Fruit fly (Drosophila melanogaster) whole organism, prepupa: ENCODE measurements around the gene ey.

Experiments used
- Blimp-1 ChIP-seq: fragments of 200-800 bp; sonication (Bioruptor generic); optimal IDR thresholded peaks from 3 replicates; lab custom pipeline; 2017; ENCODE audit warnings: missing biosample characterization, missing genetic modification characterization, mild to moderate bottlenecking, moderate library complexity, missing genetic modification reagents
- CG10631 ChIP-seq: fragments of 200-800 bp; sonication (Bioruptor generic); optimal IDR thresholded peaks from 2 replicates; lab custom pipeline; 2016; ENCODE audit warnings: missing biosample characterization, missing genetic modification characterization
- CG11294 ChIP-seq: fragments of 200-800 bp; sonication (Bioruptor generic); IDR thresholded peaks from 2 replicates; pipeline ENCODE4 v1.3.6; 2022; ENCODE audit warnings: missing biosample characterization, missing genetic modification characterization
- CG11902 ChIP-seq: fragments of 200-800 bp; sonication (Bioruptor generic); optimal IDR thresholded peaks from 3 replicates; lab custom pipeline; 2016; ENCODE audit warnings: missing biosample characterization, missing genetic modification characterization
- CG15336 ChIP-seq: fragments of 200-800 bp; sonication (Bioruptor generic); IDR thresholded peaks from 2 replicates; pipeline ENCODE4 v1.3.6; 2022; ENCODE audit warnings: missing biosample characterization, missing genetic modification characterization
- CG16779 ChIP-seq: fragments of 200-800 bp; sonication (Bioruptor generic); optimal IDR thresholded peaks from 3 replicates; lab custom pipeline; 2017; ENCODE audit warnings: missing biosample characterization, mild to moderate bottlenecking, missing genetic modification characterization
- CG3032 ChIP-seq: fragments of 200-800 bp; optimal IDR thresholded peaks from 2 replicates; lab custom pipeline; 2019; ENCODE audit warnings: missing biosample characterization, mild to moderate bottlenecking, missing genetic modification characterization, moderate library complexity
- CG31627 ChIP-seq: fragments of 200-800 bp; sonication (Bioruptor generic); optimal IDR thresholded peaks from 3 replicates; lab custom pipeline; 2016; ENCODE audit warnings: missing biosample characterization, missing genetic modification characterization
- CG34406 ChIP-seq: fragments of 200-800 bp; sonication (Bioruptor generic); optimal IDR thresholded peaks from 3 replicates; lab custom pipeline; 2016; ENCODE audit warnings: missing biosample characterization, missing genetic modification characterization
- CG3919 ChIP-seq: fragments of 200-800 bp; sonication (Bioruptor generic); optimal IDR thresholded peaks from 3 replicates; lab custom pipeline; 2016; ENCODE audit warnings: missing biosample characterization, missing genetic modification characterization
- CG6163 ChIP-seq: fragments of 200-800 bp; sonication (Bioruptor generic); IDR thresholded peaks from 3 replicates; pipeline ENCODE4 v1.3.6; 2022; ENCODE audit warnings: missing biosample characterization, missing genetic modification characterization
- CG6276 ChIP-seq: fragments of 200-800 bp; sonication (Bioruptor generic); optimal IDR thresholded peaks from 2 replicates; lab custom pipeline; 2017; ENCODE audit warnings: missing biosample characterization, mild to moderate bottlenecking, missing genetic modification characterization
- CG6808 ChIP-seq: fragments of 200-800 bp; sonication (Bioruptor generic); optimal IDR thresholded peaks from 3 replicates; lab custom pipeline; 2017; ENCODE audit warnings: missing biosample characterization, missing genetic modification characterization, mild to moderate bottlenecking, moderate library complexity, missing genetic modification reagents
- CG6854 ChIP-seq: fragments of 200-800 bp; sonication (Bioruptor generic); optimal IDR thresholded peaks from 2 replicates; lab custom pipeline; 2017; ENCODE audit warnings: missing biosample characterization, mild to moderate bottlenecking, missing genetic modification characterization
- CG7368 ChIP-seq: fragments of 200-800 bp; sonication (Bioruptor generic); optimal IDR thresholded peaks from 3 replicates; lab custom pipeline; 2016; ENCODE audit warnings: missing biosample characterization, missing genetic modification characterization
- CG8319 ChIP-seq: fragments of 200-800 bp; sonication (Bioruptor generic); optimal IDR thresholded peaks from 3 replicates; lab custom pipeline; 2016; ENCODE audit warnings: missing biosample characterization, missing genetic modification characterization
- CG8632 ChIP-seq: fragments of 200-800 bp; sonication (Bioruptor generic); optimal IDR thresholded peaks from 3 replicates; lab custom pipeline; 2016; ENCODE audit warnings: missing biosample characterization, missing genetic modification characterization
- CG9139 ChIP-seq: fragments of 200-800 bp; sonication (Bioruptor generic); optimal IDR thresholded peaks from 3 replicates; lab custom pipeline; 2017; ENCODE audit warnings: missing biosample characterization, mild to moderate bottlenecking, missing genetic modification characterization
- Eip75B ChIP-seq: fragments of 200-800 bp; sonication (Bioruptor generic); optimal IDR thresholded peaks from 3 replicates; lab custom pipeline; 2016; ENCODE audit warnings: missing biosample characterization, missing genetic modification characterization
- Eip78C ChIP-seq: fragments of 200-800 bp; sonication (Bioruptor generic); peaks from one replicate; lab custom pipeline; 2016; ENCODE audit warnings: missing biosample characterization, missing genetic modification characterization
- Eip93F ChIP-seq: fragments of 200-800 bp; sonication (Bioruptor generic); optimal IDR thresholded peaks from 2 replicates; lab custom pipeline; 2016; ENCODE audit warnings: missing biosample characterization, mild to moderate bottlenecking, missing genetic modification characterization
- Ets21C ChIP-seq: fragments of 200-800 bp; sonication (Bioruptor generic); optimal IDR thresholded peaks from 3 replicates; lab custom pipeline; 2016; ENCODE audit warnings: missing biosample characterization, missing genetic modification characterization
- Ets96B ChIP-seq: fragments of 200-800 bp; optimal IDR thresholded peaks from 2 replicates; lab custom pipeline; 2019; ENCODE audit warnings: missing biosample characterization, mild to moderate bottlenecking, missing genetic modification characterization, moderate library complexity
- Gug ChIP-seq: fragments of 200-800 bp; sonication (Bioruptor generic); IDR thresholded peaks from 2 replicates; pipeline ENCODE4 v1.3.6; 2022; ENCODE audit warnings: missing biosample characterization, missing genetic modification characterization
- Hr39 ChIP-seq: fragments of 200-800 bp; sonication (Bioruptor generic); optimal IDR thresholded peaks from 2 replicates; lab custom pipeline; 2016; ENCODE audit warnings: missing biosample characterization, missing genetic modification characterization
- Hr4 ChIP-seq: fragments of 200-800 bp; sonication (Bioruptor generic); optimal IDR thresholded peaks from 3 replicates; lab custom pipeline; 2016; ENCODE audit warnings: missing biosample characterization, missing genetic modification characterization
- Lpt ChIP-seq: fragments of 200-800 bp; sonication (Bioruptor generic); optimal IDR thresholded peaks from 3 replicates; lab custom pipeline; 2016; ENCODE audit warnings: missing biosample characterization, missing genetic modification characterization
- Met ChIP-seq: fragments of 200-800 bp; sonication (Bioruptor generic); optimal IDR thresholded peaks from 3 replicates; lab custom pipeline; 2016; ENCODE audit warnings: missing biosample characterization, missing genetic modification characterization
- OdsH ChIP-seq: fragments of 200-800 bp; sonication (Bioruptor generic); optimal IDR thresholded peaks from 3 replicates; lab custom pipeline; 2016; ENCODE audit warnings: missing biosample characterization, missing genetic modification characterization
- Smox ChIP-seq: fragments of 200-800 bp; sonication (Bioruptor generic); optimal IDR thresholded peaks from 3 replicates; lab custom pipeline; 2016; ENCODE audit warnings: missing biosample characterization, missing genetic modification characterization
- Sox102F ChIP-seq: fragments of 200-800 bp; sonication (Bioruptor generic); optimal IDR thresholded peaks from 2 replicates; lab custom pipeline; 2016; ENCODE audit warnings: missing biosample characterization, mild to moderate bottlenecking, missing genetic modification characterization
- Sox14 ChIP-seq: fragments of 200-800 bp; sonication (Bioruptor generic); optimal IDR thresholded peaks from 3 replicates; lab custom pipeline; 2016; ENCODE audit warnings: missing biosample characterization, missing genetic modification characterization
- Sox15 ChIP-seq: fragments of 200-800 bp; sonication (Bioruptor generic); optimal IDR thresholded peaks from 3 replicates; lab custom pipeline; 2016; ENCODE audit warnings: missing biosample characterization, missing genetic modification characterization
- acj6 ChIP-seq: fragments of 200-800 bp; sonication (Bioruptor generic); optimal IDR thresholded peaks from 3 replicates; lab custom pipeline; 2016; ENCODE audit warnings: missing biosample characterization, missing genetic modification characterization
- cyc ChIP-seq: fragments of 200-800 bp; sonication (Bioruptor generic); optimal IDR thresholded peaks from 3 replicates; lab custom pipeline; 2016; ENCODE audit warnings: missing biosample characterization, missing genetic modification characterization
- dac ChIP-seq: fragments of 200-800 bp; sonication (Bioruptor generic); optimal IDR thresholded peaks from 2 replicates; lab custom pipeline; 2017; ENCODE audit warnings: missing biosample characterization, mild to moderate bottlenecking, missing genetic modification characterization
- eg ChIP-seq: fragments of 200-800 bp; sonication (Bioruptor generic); IDR thresholded peaks from 3 replicates; pipeline ENCODE4 v1.3.6; 2022; ENCODE audit warnings: missing biosample characterization, missing genetic modification characterization
- esn ChIP-seq: fragments of 200-800 bp; sonication (Bioruptor generic); optimal IDR thresholded peaks from 2 replicates; lab custom pipeline; 2016; ENCODE audit warnings: missing biosample characterization, mild to moderate bottlenecking, missing genetic modification characterization, moderate library complexity
- fd59A ChIP-seq: fragments of 200-800 bp; sonication (Bioruptor generic); optimal IDR thresholded peaks from 2 replicates; lab custom pipeline; 2017; ENCODE audit warnings: missing biosample characterization, mild to moderate bottlenecking, missing genetic modification characterization, missing genetic modification reagents
- fd85E ChIP-seq: fragments of 200-800 bp; sonication (Bioruptor generic); optimal IDR thresholded peaks from 3 replicates; lab custom pipeline; 2016; ENCODE audit warnings: missing biosample characterization, missing genetic modification characterization
- lz ChIP-seq: fragments of 200-800 bp; sonication (Bioruptor generic); optimal IDR thresholded peaks from 3 replicates; lab custom pipeline; 2016; ENCODE audit warnings: missing biosample characterization, missing genetic modification characterization
- pdm3 ChIP-seq: fragments of 200-800 bp; sonication (Bioruptor generic); optimal IDR thresholded peaks from 3 replicates; lab custom pipeline; 2016; ENCODE audit warnings: missing biosample characterization, missing genetic modification characterization
- spab ChIP-seq: fragments of 200-800 bp; sonication (Bioruptor generic); optimal IDR thresholded peaks from 2 replicates; lab custom pipeline; 2017; ENCODE audit warnings: missing biosample characterization, mild to moderate bottlenecking, missing genetic modification characterization, missing genetic modification reagents
- topi ChIP-seq: fragments of 200-800 bp; sonication (Bioruptor generic); optimal IDR thresholded peaks from 3 replicates; lab custom pipeline; 2016; ENCODE audit warnings: missing biosample characterization, missing genetic modification characterization
- vri ChIP-seq: fragments of 200-800 bp; sonication (Bioruptor generic); optimal IDR thresholded peaks from 3 replicates; lab custom pipeline; 2016; ENCODE audit warnings: missing biosample characterization, mild to moderate bottlenecking, missing genetic modification characterization

The ey gene

DNA sequence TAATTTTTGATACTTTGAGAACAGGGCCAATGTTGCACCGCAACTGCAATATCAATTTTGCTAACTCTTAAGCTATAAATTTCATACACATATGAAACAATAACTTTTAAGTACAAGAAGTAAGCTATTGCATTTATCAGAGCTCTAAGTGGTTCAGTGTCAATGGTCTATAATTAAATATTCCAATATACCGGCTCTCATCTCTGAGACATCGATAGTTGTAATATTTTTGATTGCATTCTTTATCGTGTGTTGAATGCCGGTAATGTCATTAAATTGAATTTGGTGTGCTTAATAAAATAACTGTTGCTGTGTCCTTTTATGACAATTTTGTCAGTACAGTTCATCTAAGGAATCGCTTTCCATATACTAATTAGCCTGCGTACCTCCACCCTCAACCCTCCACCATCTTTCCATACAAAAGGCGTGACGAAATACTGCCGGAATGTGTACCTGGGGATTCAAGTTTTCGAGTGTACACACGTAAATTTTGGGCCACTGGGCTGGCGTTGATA, 26.5 kb upstream of the ey start, which contains the start of gene CG11360 (continued):
- TF ChIP-seq CG6808 (GFP tag; lab: Kevin White, UChicago) (no peak), CG11902 (GFP tag; lab: Kevin White, UChicago) (no peak), Eip75B (GFP tag; lab: Kevin White, UChicago) (no peak), CG8319 (GFP tag; lab: Kevin White, UChicago) (no peak), vri (GFP tag; lab: Kevin White, UChicago) (no peak), Ets21C (no peak), Sox15 (GFP tag; lab: Kevin White, UChicago) (no peak), CG6163 (GFP tag; lab: Robert Waterston, UW) (no peak)

DNA sequence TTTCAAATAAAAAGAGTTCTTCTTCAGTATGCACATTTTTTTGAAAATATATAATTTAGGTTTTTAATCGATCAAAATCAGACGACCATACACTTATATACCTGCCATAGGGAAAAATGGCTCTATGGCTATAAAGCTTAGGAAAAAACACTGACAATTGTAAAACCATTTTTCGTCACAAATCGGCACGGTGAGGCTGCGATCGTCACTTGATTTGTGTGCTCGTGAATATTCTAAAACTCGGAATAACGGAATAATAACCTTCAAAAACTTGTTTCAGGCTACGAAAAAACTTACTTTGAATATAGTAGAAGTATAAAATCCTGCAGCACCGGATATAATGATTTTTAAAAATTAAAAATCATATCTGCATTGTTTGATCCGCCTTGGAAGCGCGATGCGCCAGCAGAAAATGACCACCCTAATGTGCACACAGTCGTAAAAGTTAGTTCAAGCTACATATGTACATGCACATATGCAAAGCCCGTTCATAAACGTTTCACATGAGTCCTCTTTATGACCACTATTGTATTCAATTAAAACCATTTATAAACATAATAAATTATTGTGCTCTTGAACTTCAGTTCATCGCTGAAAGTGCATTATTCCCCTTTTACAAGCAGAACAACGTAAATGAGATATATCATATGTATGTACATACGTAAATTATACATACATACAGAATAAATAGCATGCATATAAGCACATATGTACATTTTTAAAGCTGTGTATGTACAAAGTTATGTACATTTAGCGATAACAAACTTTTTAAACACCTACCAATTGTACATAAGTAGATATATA, 2.4 kb upstream of the ey start:
- peak; percentile 51 for TF ChIP-seq Hr4 (GFP tag; lab: Kevin White, UChicago)
- TF ChIP-seq OdsH (GFP tag; lab: Kevin White, UChicago): peak; percentile 11
- peak; percentile 53 for TF ChIP-seq Smox (GFP tag; lab: Kevin White, UChicago)
- no peak for TF ChIP-seq Gug (GFP tag; lab: Robert Waterston, UW)
- TF ChIP-seq Eip78C: peak; percentile 84
- peak; percentile 15 for TF ChIP-seq CG6854 (GFP tag; lab: Kevin White, UChicago)
- TF ChIP-seq Ets21C: no peak
- TF ChIP-seq Sox14: peak; percentile 35
- no peak for TF ChIP-seq CG6163 (GFP tag; lab: Robert Waterston, UW)
- TF ChIP-seq Sox102F (GFP tag; lab: Kevin White, UChicago): peak; percentile 71
- no peak for TF ChIP-seq Ets96B (tag; lab: Kevin White, UChicago)
- TF ChIP-seq esn: peak; percentile 64
- TF ChIP-seq topi (GFP tag; lab: Kevin White, UChicago): peak; percentile 57
- peak; percentile 47 for TF ChIP-seq Eip75B (GFP tag; lab: Kevin White, UChicago)
- TF ChIP-seq Hr39 (GFP tag; lab: Kevin White, UChicago): peak; percentile 38
- TF ChIP-seq vri (GFP tag; lab: Kevin White, UChicago): no peak
- TF ChIP-seq CG3032 (tag; lab: Kevin White, UChicago): peak; percentile 42
- peak; percentile 56 for TF ChIP-seq Met (GFP tag; lab: Kevin White, UChicago)
- peak; percentile 37 for TF ChIP-seq CG31627 (GFP tag; lab: Kevin White, UChicago)
- no peak for TF ChIP-seq CG9139 (GFP tag; lab: Kevin White, UChicago)
- TF ChIP-seq pdm3 (GFP tag; lab: Kevin White, UChicago): peak; percentile 57
- peak; percentile 24 for TF ChIP-seq acj6
- TF ChIP-seq CG7368 (GFP tag; lab: Kevin White, UChicago): no peak
- TF ChIP-seq lz (GFP tag; lab: Kevin White, UChicago): peak; percentile 50
- TF ChIP-seq cyc (GFP tag; lab: Kevin White, UChicago): peak; percentile 44
- TF ChIP-seq CG8632 (GFP tag; lab: Kevin White, UChicago): peak; percentile 38
- TF ChIP-seq CG10631 (GFP tag; lab: Kevin White, UChicago): peak; percentile 36
- peak; percentile 17 for TF ChIP-seq Eip93F (GFP tag; lab: Kevin White, UChicago)

DNA sequence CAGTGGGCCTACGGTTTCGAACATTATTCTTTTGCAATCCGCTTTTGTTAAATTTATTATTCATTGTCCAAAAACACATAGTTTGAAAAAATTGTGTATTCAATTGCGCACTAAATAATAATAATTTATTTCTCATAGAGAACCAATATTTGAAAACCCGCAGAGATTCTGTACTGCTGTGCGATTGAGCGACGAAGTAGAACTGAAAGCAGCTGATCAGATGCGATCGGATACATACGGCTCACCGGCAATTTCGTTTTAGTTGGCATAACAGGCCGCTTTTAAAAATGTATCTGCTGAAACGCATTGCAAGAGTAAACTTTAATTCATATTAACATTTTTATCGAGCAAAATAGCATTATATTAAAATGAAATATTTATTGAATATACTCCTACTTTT, 1.6 kb upstream of the ey start, which contains the start of gene myo:
TSS of gene myo (minus strand) at position 211 of the 400 bp plus-strand sequence.
- no peak for TF ChIP-seq fd59A (GFP tag; lab: Kevin White, UChicago)
- no peak for TF ChIP-seq Hr39 (GFP tag; lab: Kevin White, UChicago)
- no peak for TF ChIP-seq CG31627 (GFP tag; lab: Kevin White, UChicago)
- TF ChIP-seq CG11294 (GFP tag; lab: Robert Waterston, UW): no peak
- TF ChIP-seq eg: no peak
- TF ChIP-seq spab (GFP tag; lab: Kevin White, UChicago): no peak
- no peak for TF ChIP-seq CG10631 (GFP tag; lab: Kevin White, UChicago)
- TF ChIP-seq CG6808 (GFP tag; lab: Kevin White, UChicago): no peak
- TF ChIP-seq Blimp-1 (GFP tag; lab: Kevin White, UChicago): no peak
- TF ChIP-seq Lpt: no peak
- peak; percentile 60 for TF ChIP-seq Sox102F (GFP tag; lab: Kevin White, UChicago)
- no peak for TF ChIP-seq Eip93F (GFP tag; lab: Kevin White, UChicago)
- no peak for TF ChIP-seq CG15336 (GFP tag; lab: Robert Waterston, UW)
- no peak for TF ChIP-seq CG16779 (tag; lab: Kevin White, UChicago)
- no peak for TF ChIP-seq CG9139 (GFP tag; lab: Kevin White, UChicago)
- TF ChIP-seq Eip75B (GFP tag; lab: Kevin White, UChicago): no peak
- no peak for TF ChIP-seq CG6276 (GFP tag; lab: Kevin White, UChicago)
- no peak for TF ChIP-seq CG3919 (GFP tag; lab: Kevin White, UChicago)
- no peak for TF ChIP-seq cyc (GFP tag; lab: Kevin White, UChicago)
- no peak for TF ChIP-seq dac
- TF ChIP-seq Smox (GFP tag; lab: Kevin White, UChicago): no peak
- no peak for TF ChIP-seq fd85E (GFP tag; lab: Kevin White, UChicago)
- no peak for TF ChIP-seq CG34406 (GFP tag; lab: Kevin White, UChicago)
- TF ChIP-seq Ets96B (tag; lab: Kevin White, UChicago): no peak
